Worm (Caenorhabditis elegans) whole organism, mixed stage, embryonic: ENCODE data around the gene hlh-34.

ENCODE experiments used
- bed-3 ChIP-seq: fragments of 200-800 bp; sonication (Bioruptor generic); optimal IDR thresholded peaks from 3 replicates; lab custom pipeline; 2018; ENCODE audit warnings: mild to moderate bottlenecking, missing genetic modification characterization, moderate library complexity, missing compliant biosample characterization
- blmp-1 ChIP-seq: fragments of 150-350 bp; optimal IDR thresholded peaks from 2 replicates; lab custom pipeline; 2014; ENCODE audit warnings: missing biosample characterization, missing genetic modification characterization
- ceh-39 ChIP-seq: fragments of 150-350 bp; optimal IDR thresholded peaks from 2 replicates; lab custom pipeline; 2014; ENCODE audit warnings: missing biosample characterization, missing genetic modification characterization
- ceh-43 ChIP-seq: fragments of 200-800 bp; sonication (Bioruptor generic); optimal IDR thresholded peaks from 2 replicates; lab custom pipeline; 2018; ENCODE audit warnings: mild to moderate bottlenecking, missing genetic modification characterization, moderate library complexity, missing compliant biosample characterization
- ces-1 ChIP-seq: fragments of 150-350 bp; optimal IDR thresholded peaks from 2 replicates; lab custom pipeline; 2014; ENCODE audit warnings: missing biosample characterization, missing genetic modification reagents, missing genetic modification characterization
- cnd-1 ChIP-seq: fragments of 200-800 bp; sonication (Bioruptor generic); optimal IDR thresholded peaks from 2 replicates; lab custom pipeline; 2018; ENCODE audit warnings: mild to moderate bottlenecking, missing genetic modification characterization, missing compliant biosample characterization
- drap-1 ChIP-seq: fragments of 200-800 bp; sonication (Bioruptor generic); optimal IDR thresholded peaks from 3 replicates; lab custom pipeline; 2018; ENCODE audit warnings: mild to moderate bottlenecking, missing genetic modification characterization, missing compliant biosample characterization
- elt-1 ChIP-seq: sonication (generic microtip); optimal IDR thresholded peaks from 2 replicates; lab custom pipeline; 2017; ENCODE audit warnings: missing genetic modification characterization, mild to moderate bottlenecking, missing compliant biosample characterization, antibody characterized with exemption, moderate library complexity, borderline replicate concordance; ENCODE audit not compliant: insufficient read depth
- flh-1 ChIP-seq: fragments of 200-800 bp; sonication (Bioruptor generic); optimal IDR thresholded peaks from 2 replicates; lab custom pipeline; 2018; ENCODE audit warnings: mild to moderate bottlenecking, missing genetic modification characterization, moderate library complexity, missing compliant biosample characterization
- ham-2 ChIP-seq: fragments of 200-800 bp; sonication (Bioruptor generic); optimal IDR thresholded peaks from 2 replicates; lab custom pipeline; 2018; ENCODE audit warnings: mild to moderate bottlenecking, missing genetic modification characterization, missing compliant biosample characterization
- hlh-1 ChIP-seq: fragments of 150-350 bp; optimal IDR thresholded peaks from 2 replicates; lab custom pipeline; 2014; ENCODE audit warnings: missing biosample characterization, missing genetic modification reagents, missing genetic modification characterization
- lin-32 ChIP-seq: fragments of 200-800 bp; sonication (Bioruptor generic); optimal IDR thresholded peaks from 2 replicates; lab custom pipeline; 2018; ENCODE audit warnings: mild to moderate bottlenecking, missing genetic modification characterization, missing compliant biosample characterization
- mab-5 ChIP-seq: fragments of 150-350 bp; optimal IDR thresholded peaks from 2 replicates; lab custom pipeline; 2014; ENCODE audit warnings: missing biosample characterization, missing genetic modification characterization
- mep-1 ChIP-seq: fragments of 150-350 bp; optimal IDR thresholded peaks from 2 replicates; lab custom pipeline; 2017; ENCODE audit warnings: missing biosample characterization, missing genetic modification reagents, missing genetic modification characterization, inconsistent platforms
- mls-2 ChIP-seq: sonication (generic microtip); optimal IDR thresholded peaks from 2 replicates; lab custom pipeline; 2016; ENCODE audit warnings: mild to moderate bottlenecking, missing genetic modification characterization, moderate library complexity, missing compliant biosample characterization
- nhr-12 ChIP-seq: fragments of 150-350 bp; optimal IDR thresholded peaks from 2 replicates; lab custom pipeline; 2014; ENCODE audit warnings: missing biosample characterization, missing genetic modification characterization
- nhr-2 ChIP-seq: fragments of 150-350 bp; optimal IDR thresholded peaks from 2 replicates; lab custom pipeline; 2014; ENCODE audit warnings: missing biosample characterization, missing genetic modification characterization
- nhr-28 ChIP-seq: fragments of 150-350 bp; optimal IDR thresholded peaks from 2 replicates; lab custom pipeline; 2014; ENCODE audit warnings: missing biosample characterization, missing genetic modification characterization
- nhr-76 ChIP-seq: sonication (generic microtip); optimal IDR thresholded peaks from 2 replicates; lab custom pipeline; 2017; ENCODE audit warnings: missing biosample characterization, missing genetic modification characterization
- pha-4 ChIP-seq: fragments of 150-350 bp; optimal IDR thresholded peaks from 2 replicates; lab custom pipeline; 2018; ENCODE audit warnings: missing biosample characterization, missing genetic modification reagents, missing genetic modification characterization
- sem-2 ChIP-seq: fragments of 200-800 bp; sonication (Bioruptor generic); optimal IDR thresholded peaks from 2 replicates; lab custom pipeline; 2018; ENCODE audit warnings: mild to moderate bottlenecking, missing genetic modification characterization, missing compliant biosample characterization
- sptf-1 ChIP-seq: sonication (generic microtip); optimal IDR thresholded peaks from 2 replicates; lab custom pipeline; 2017; ENCODE audit warnings: mild to moderate bottlenecking, missing genetic modification characterization, moderate library complexity, missing compliant biosample characterization
- tbx-8 ChIP-seq: fragments of 200-800 bp; sonication (Bioruptor generic); optimal IDR thresholded peaks from 2 replicates; lab custom pipeline; 2018; ENCODE audit warnings: mild to moderate bottlenecking, missing genetic modification characterization, moderate library complexity, missing compliant biosample characterization
- unc-39 ChIP-seq: fragments of 150-350 bp; optimal IDR thresholded peaks from 2 replicates; lab custom pipeline; 2014; ENCODE audit warnings: missing biosample characterization, missing genetic modification characterization
- unc-62 ChIP-seq: fragments of 150-350 bp; optimal IDR thresholded peaks from 2 replicates; lab custom pipeline; 2014; ENCODE audit warnings: missing biosample characterization, missing genetic modification reagents, missing genetic modification characterization
- zip-8 ChIP-seq: fragments of 150-350 bp; optimal IDR thresholded peaks from 2 replicates; lab custom pipeline; 2014; ENCODE audit warnings: missing biosample characterization, missing genetic modification characterization
- ztf-11 ChIP-seq: fragments of 150-350 bp; optimal IDR thresholded peaks from 2 replicates; lab custom pipeline; 2014; ENCODE audit warnings: missing biosample characterization, missing genetic modification characterization

hlh-34 gene

DNA sequence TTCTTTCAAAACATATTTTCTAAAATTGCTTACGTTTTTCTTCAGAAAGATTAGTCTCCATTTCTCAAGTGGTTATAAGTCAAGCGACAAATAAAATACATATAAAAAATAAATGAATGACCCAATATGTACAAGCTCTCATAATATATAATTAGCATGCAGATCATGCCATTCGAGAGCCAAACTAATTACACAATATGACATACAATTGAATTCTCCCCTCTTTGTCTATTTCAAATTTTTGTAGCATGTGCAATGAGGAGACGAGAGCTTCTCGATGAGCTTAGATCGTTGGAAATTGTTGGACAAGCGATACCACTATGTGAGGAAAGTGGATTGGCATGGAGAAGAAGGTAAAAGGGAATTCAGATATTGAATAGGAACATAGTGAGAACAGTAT, at the start of gene hlh-34:
TSS of gene hlh-34 (minus strand) at position 101 of the 400 bp plus-strand sequence.
- TF ChIP-seq ces-1 (GFP tag; lab: Kevin White, UChicago) (peak; percentile 79), mls-2 (tag; lab: Kevin White, UChicago) (no peak)
- TF ChIP-seq, all 35 proteins: peak for 1

DNA sequence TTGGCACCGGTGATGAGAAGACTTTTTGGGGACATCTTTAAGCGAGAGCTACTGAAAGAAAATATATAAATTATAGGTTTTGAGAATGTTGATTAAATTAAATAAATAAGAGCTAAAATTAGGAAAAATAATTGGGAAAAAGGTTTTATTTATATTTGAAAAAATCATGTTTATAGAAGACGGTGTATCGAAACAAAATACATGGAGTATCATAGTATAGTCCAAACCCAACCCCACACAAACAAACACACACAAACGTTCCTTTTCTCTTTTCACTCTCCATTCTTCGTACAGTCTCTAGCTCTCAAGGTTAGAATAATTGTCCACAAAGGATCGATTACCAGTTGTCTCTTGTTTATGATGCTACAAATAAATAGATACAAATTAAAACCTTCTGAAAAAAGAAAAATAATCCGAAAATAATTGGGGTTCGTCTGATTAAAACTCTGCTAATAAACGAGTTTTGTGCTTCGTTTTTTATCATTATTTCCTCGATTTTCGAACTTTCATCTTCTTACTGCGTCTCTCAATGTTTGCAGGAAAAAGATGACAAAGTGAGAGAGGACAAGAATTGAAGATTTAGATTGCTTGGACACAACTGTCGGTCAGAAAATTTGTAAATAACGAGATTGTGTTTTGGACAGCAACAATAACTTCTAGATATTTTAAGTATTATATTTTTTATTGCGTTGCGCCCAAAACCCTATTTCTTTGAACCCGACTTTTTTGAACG, 49.3 kb upstream of the hlh-34 start, which contains the start of gene F20G2.2:
TSS of gene F20G2.2 (minus strand) at position 51 of the 733 bp plus-strand sequence.
- no peak for TF ChIP-seq ham-2 (GFP tag; lab: Kevin White, UChicago)
- TF ChIP-seq hlh-1, result peak; percentile 6
- TF ChIP-seq, all 35 proteins: peak for 1

DNA sequence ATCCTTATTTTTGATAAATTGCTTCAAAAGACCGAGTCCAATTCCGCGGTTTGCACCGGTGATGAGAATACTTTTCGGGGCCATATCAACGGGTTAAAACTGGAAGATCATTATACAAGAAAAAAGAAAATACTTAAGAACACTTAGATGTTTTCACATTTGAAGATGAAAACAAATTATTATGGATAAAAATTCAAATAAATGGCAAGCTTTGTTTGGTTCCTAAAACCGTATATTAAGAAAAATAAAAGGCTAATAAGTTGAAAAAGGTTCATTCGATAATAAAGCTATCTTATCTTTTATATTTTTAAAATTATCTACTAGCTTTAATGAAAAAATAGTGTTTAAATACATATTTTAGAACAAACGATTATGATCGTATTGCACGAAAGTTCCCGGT, 46.3 kb upstream of the hlh-34 start, which contains the start of gene F20G2.1:
TSS of gene F20G2.1 (minus strand) at position 101 of the 400 bp plus-strand sequence.
- TF ChIP-seq ztf-11 (tag; lab: Kevin White, UChicago) (no peak), pha-4 (no peak), nhr-28 (tag; lab: Kevin White, UChicago) (no peak), bed-3 (GFP tag; lab: Kevin White, UChicago) (no peak), mep-1 (tag; lab: Kevin White, UChicago) (no peak), blmp-1 (tag; lab: Kevin White, UChicago) (no peak), sptf-1 (no peak), flh-1 (GFP tag; lab: Kevin White, UChicago) (no peak), zip-8 (tag; lab: Kevin White, UChicago) (no peak), nhr-12 (no peak)

DNA sequence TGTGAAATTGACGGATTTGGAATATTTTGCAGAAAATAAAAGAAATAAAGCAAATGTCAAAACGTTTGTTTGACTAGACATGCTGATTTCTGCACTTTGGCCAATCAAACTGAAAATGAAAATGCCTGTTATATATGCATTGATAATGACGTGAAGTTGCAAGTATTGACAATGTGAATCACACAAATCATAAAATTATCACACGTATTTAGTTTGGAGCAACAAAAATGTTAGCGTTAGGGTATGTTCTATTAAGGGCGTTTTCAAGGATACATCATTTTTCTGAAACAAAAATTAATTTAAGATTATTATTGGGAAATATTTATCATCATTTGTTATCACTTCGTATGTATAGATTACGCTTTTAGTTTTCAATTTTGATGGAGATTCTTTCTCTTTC, 44.6 kb upstream of the hlh-34 start, which contains the start of gene cld-9:
TSS of gene cld-9 (minus strand) at position 81 of the 400 bp plus-strand sequence.
- TF ChIP-seq lin-32 (GFP tag; lab: Kevin White, UChicago), result no peak
- no peak for TF ChIP-seq mep-1 (tag; lab: Kevin White, UChicago)
- no peak for TF ChIP-seq cnd-1 (tag; lab: Kevin White, UChicago)
- TF ChIP-seq nhr-76 (tag; lab: Kevin White, UChicago), result no peak
- TF ChIP-seq drap-1 (GFP tag; lab: Kevin White, UChicago), result no peak
- TF ChIP-seq sptf-1, result no peak

DNA sequence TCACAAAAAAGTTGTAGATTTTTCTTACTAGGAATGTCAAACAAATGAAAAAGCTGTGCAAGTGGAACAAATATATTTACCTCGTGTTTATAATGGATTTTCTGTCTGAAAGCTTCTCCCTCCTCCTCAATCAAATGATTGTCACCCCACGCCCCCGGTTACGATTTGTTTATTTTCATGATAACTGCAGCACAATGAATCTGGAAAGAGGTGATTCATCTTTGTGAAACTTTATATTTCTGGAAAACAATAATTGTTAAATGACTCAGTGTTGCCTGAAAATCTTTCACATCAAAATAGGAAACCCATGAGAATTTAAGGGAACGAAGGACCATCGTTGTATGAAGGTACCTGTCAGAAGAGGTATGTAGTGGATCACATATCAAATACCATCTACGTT, 41.5 kb upstream of the hlh-34 start, which contains the start of gene F35E12.10:
TSS of gene F35E12.10 (minus strand) at position 101 of the 400 bp plus-strand sequence.
- no peak for TF ChIP-seq ceh-43
- no peak for TF ChIP-seq zip-8 (tag; lab: Kevin White, UChicago)
- TF ChIP-seq sptf-1, result no peak
- no peak for TF ChIP-seq bed-3 (GFP tag; lab: Kevin White, UChicago)
- TF ChIP-seq ces-1 (GFP tag; lab: Kevin White, UChicago), result no peak
- TF ChIP-seq nhr-76 (tag; lab: Kevin White, UChicago), result no peak
- no peak for TF ChIP-seq unc-39 (tag; lab: Kevin White, UChicago)
- TF ChIP-seq mep-1 (tag; lab: Kevin White, UChicago), result no peak
- TF ChIP-seq, all 35 proteins: peak for 0

DNA sequence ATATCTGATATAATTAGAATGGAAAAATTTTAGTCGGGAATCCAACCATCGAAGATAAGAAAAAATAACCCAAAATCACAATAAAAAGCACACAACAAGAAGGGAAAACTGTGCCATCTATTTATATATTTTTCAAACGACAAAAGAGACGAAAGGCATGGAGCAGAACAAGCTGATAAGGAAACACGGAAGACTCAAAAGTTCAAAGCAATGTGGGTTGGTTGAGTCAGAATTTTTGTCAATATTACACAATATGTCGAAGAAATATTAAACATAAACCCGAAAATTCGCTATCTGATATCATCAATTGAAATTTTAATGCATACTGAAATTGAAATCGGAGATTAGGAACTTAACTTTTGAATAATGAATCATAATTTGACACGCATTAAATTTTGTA, 37.7 kb upstream of the hlh-34 start, which contains the start of gene F35E12.9:
TSS of gene F35E12.9 (minus strand) at position 227 of the 400 bp plus-strand sequence.
- TF ChIP-seq sptf-1 (no peak), ceh-39 (tag; lab: Kevin White, UChicago) (no peak), elt-1 (no peak), mab-5 (tag; lab: Kevin White, UChicago) (no peak), zip-8 (tag; lab: Kevin White, UChicago) (no peak), tbx-8 (no peak), nhr-2 (tag; lab: Kevin White, UChicago) (no peak), unc-62 (GFP tag; lab: Kevin White, UChicago) (no peak), blmp-1 (tag; lab: Kevin White, UChicago) (no peak), ham-2 (GFP tag; lab: Kevin White, UChicago) (no peak), nhr-28 (tag; lab: Kevin White, UChicago) (no peak), mls-2 (tag; lab: Kevin White, UChicago) (no peak), sem-2 (GFP tag; lab: Kevin White, UChicago) (no peak), flh-1 (GFP tag; lab: Kevin White, UChicago) (no peak), ztf-11 (tag; lab: Kevin White, UChicago) (no peak), ceh-43 (no peak)
